Worm (Caenorhabditis elegans): ENCODE data around the gene K08E5.6.

K08E5.6 gene

ce11 chrIII:10146701-10147100 lies 5.9 kb downstream of the K08E5.6 start, which contains the start of gene K08E5.1:
Gene K08E5.1, minus strand, starts transcription at chrIII:10146801.
- TF ChIP-seq daf-19 (GFP tag; conservative IDR thresholded peaks at IDR 0.05) (no peak), hmg-1.1 (GFP tag; IDR thresholded peaks at IDR 0.05) (no peak)

- peak; percentile 94 for TF ChIP-seq aha-1 (tag)
- no peak for TF ChIP-seq tra-1 (GFP tag; IDR thresholded peaks at IDR 0.05)
Measured at ce11 chrIII:10149910-10150309, 9.1 kb downstream of the K08E5.6 start.

- TF ChIP-seq nhr-41 (GFP tag; IDR thresholded peaks at IDR 0.05): no peak
- TF ChIP-seq nhr-28 (tag; optimal IDR thresholded peaks at IDR 0.05): no peak
- TF ChIP-seq lin-29 (GFP tag; IDR thresholded peaks at IDR 0.05): no peak
- no peak for TF ChIP-seq pqm-1 (tag; optimal IDR thresholded peaks at IDR 0.05)
- TF ChIP-seq nhr-76 (tag; optimal IDR thresholded peaks at IDR 0.05): no peak
- no peak for TF ChIP-seq nhr-77 (tag; optimal IDR thresholded peaks at IDR 0.05)
- peak; percentile 98 for TF ChIP-seq aha-1 (tag)
- no peak for TF ChIP-seq madf-5 (GFP tag; IDR thresholded peaks at IDR 0.05)
- no peak for TF ChIP-seq unc-39 (tag; optimal IDR thresholded peaks at IDR 0.05)
- TF ChIP-seq mxl-3 (GFP tag; optimal IDR thresholded peaks at IDR 0.05): peak; percentile 31
- TF ChIP-seq nhr-48 (tag; optimal IDR thresholded peaks at IDR 0.05): peak; percentile 75
- 0 out of 2 replicates have a peak, but pooled peaks have one; percentile 26 for TF ChIP-seq ceh-20 (GFP tag; IDR thresholded peaks at IDR 0.05)
- peak; percentile 36 for TF ChIP-seq hlh-30 (tag; optimal IDR thresholded peaks at IDR 0.05; ENCODE audit: insufficient read depth)
- TF ChIP-seq lin-1 (GFP tag; IDR thresholded peaks at IDR 0.05): no peak
- no peak for TF ChIP-seq T26A8.4 (GFP tag; IDR thresholded peaks at IDR 0.05)
- TF ChIP-seq Y5F2A.4 (GFP tag; optimal IDR thresholded peaks at IDR 0.05): no peak
- TF ChIP-seq lsy-2 (tag; optimal IDR thresholded peaks at IDR 0.05): peak in 1 of 2 experiments; percentile 21
- no peak for TF ChIP-seq ZK546.5 (tag; optimal IDR thresholded peaks at IDR 0.05)
Measured at ce11 chrIII:10150710-10151109, 9.9 kb downstream of the K08E5.6 start.

ce11 chrIII:10151719-10152118 lies 10.9 kb downstream of the K08E5.6 start:
- TF ChIP-seq lin-13 (GFP tag; optimal IDR thresholded peaks at IDR 0.05): no peak
- TF ChIP-seq duxl-1 (tag; optimal IDR thresholded peaks at IDR 0.05; ENCODE audit: poor library complexity): no peak
- TF ChIP-seq snpc-1.2 (GFP tag; IDR thresholded peaks at IDR 0.05): no peak
- TF ChIP-seq lir-3 (tag; optimal IDR thresholded peaks at IDR 0.05): no peak
- TF ChIP-seq skn-1 (tag; optimal IDR thresholded peaks at IDR 0.05): no peak
- TF ChIP-seq ztf-7 (tag; optimal IDR thresholded peaks at IDR 0.05): no peak
- TF ChIP-seq Y5F2A.4 (GFP tag; optimal IDR thresholded peaks at IDR 0.05): no peak
- TF ChIP-seq nhr-10 (tag; optimal IDR thresholded peaks at IDR 0.05): no peak
- no peak for TF ChIP-seq zfp-3 (GFP tag; conservative IDR thresholded peaks at IDR 0.05)
- TF ChIP-seq hlh-11 (tag; optimal IDR thresholded peaks at IDR 0.05): peak; percentile 32
- TF ChIP-seq mxl-2 (GFP tag; conservative IDR thresholded peaks at IDR 0.05): no peak
- peak in 1 of 2 experiments; percentile 7 for TF ChIP-seq mdl-1 (tag; optimal IDR thresholded peaks at IDR 0.05)
- TF ChIP-seq fkh-10 (GFP tag; optimal IDR thresholded peaks at IDR 0.05): peak; percentile 52
- TF ChIP-seq jun-1 (tag; optimal IDR thresholded peaks at IDR 0.05): no peak
- TF ChIP-seq ZK337.2 (GFP tag; IDR thresholded peaks at IDR 0.05): no peak
- no peak for TF ChIP-seq nhr-41 (GFP tag; IDR thresholded peaks at IDR 0.05)
- peak; percentile 50; the same call in 1 of the 2 replicates for TF ChIP-seq hmg-1.1 (GFP tag; IDR thresholded peaks at IDR 0.05)
- no peak for TF ChIP-seq nhr-77 (tag; optimal IDR thresholded peaks at IDR 0.05)
- TF ChIP-seq dpl-1 (GFP tag; optimal IDR thresholded peaks at IDR 0.05): no peak
- TF ChIP-seq unc-39 (tag; optimal IDR thresholded peaks at IDR 0.05): no peak
- no peak for TF ChIP-seq daf-16 (GFP tag; optimal IDR thresholded peaks at IDR 0.05)
- TF ChIP-seq daf-16 (tag; optimal IDR thresholded peaks at IDR 0.05): no peak
- TF ChIP-seq ama-1 (optimal IDR thresholded peaks at IDR 0.05): peak; percentile 30
- TF ChIP-seq madf-9 (GFP tag; conservative IDR thresholded peaks at IDR 0.05): no peak
- no peak for TF ChIP-seq zip-11 (GFP tag; IDR thresholded peaks at IDR 0.05)
- no peak for TF ChIP-seq aly-2 (tag; optimal IDR thresholded peaks at IDR 0.05)
- no peak for TF ChIP-seq nhr-25 (tag; optimal IDR thresholded peaks at IDR 0.05; ENCODE audit: borderline replicate concordance, insufficient read depth)
- TF ChIP-seq ces-1 (GFP tag; optimal IDR thresholded peaks at IDR 0.05): no peak
- no peak for TF ChIP-seq madf-5 (GFP tag; IDR thresholded peaks at IDR 0.05)
- no peak for TF ChIP-seq ZK546.5 (tag; optimal IDR thresholded peaks at IDR 0.05)
- no peak for TF ChIP-seq snpc-4 (tag; optimal IDR thresholded peaks at IDR 0.05)
- no peak for TF ChIP-seq tra-1 (GFP tag; IDR thresholded peaks at IDR 0.05)
- TF ChIP-seq daf-19 (GFP tag; conservative IDR thresholded peaks at IDR 0.05): no peak
- peak in 1 of 2 experiments; percentile 7 for TF ChIP-seq hif-1 (tag; optimal IDR thresholded peaks at IDR 0.05)
